Fruit fly (Drosophila melanogaster): ENCODE data around the gene ND-MNLL.
A peak's percentile ranks its signal among the peaks of the same experiment; 100 is the strongest.

The ND-MNLL gene

DNA sequence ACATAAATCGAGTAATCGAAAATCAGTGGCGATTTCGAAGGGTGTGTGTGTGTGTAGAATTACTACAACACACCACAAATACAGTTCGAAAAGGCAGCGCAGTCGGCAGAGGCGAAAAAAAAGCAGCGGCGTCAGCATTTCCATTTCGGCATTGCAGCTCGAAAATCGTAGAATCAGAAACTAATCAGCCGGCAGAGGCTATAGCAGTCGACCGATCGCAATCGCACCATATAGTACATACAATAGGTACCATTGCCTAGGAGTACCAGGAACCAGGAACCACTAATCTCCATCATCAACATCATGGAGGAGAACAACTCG, 15.4 kb upstream of the ND-MNLL start:
- no peak for TF ChIP-seq noc (tag; optimal IDR thresholded peaks at IDR 0.05)

DNA sequence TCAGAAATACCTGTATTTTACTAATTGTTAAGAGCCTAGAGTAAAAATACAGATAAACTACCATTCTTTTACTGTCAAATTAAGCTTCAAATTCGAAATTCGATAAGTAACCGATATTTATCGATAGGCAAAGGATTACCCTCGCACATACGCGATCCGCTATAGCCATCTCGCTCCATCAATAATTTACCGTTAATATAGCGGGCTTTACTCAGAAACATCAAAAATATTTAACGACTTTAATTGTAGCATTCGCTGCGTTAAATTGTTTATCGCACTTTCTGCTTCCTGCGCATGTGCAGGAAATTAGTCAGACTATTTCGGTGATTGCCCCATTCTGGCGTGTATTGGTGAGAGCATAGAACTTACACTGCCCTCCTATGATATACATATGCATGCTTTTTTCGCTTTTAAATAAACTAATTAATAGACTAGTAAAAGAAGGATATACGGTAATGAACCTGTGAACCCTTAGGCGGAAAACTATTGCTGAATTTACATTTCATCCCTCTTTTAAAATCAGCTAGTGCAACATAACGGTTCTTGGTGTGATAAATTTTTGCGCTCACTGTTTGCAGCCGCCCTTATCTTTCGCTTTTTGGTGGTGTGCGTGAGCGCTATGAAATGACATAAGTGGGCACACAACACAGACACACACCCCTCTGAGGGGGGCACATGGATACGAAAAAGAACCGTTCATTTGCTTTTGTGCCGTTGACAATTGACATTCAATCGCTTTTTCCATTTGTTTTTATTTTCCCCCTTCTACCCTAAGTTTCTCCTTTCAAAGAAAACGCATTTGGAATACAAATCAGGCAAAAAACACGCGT, 14.9 kb upstream of the ND-MNLL start, which contains the start of the genes dpr14 and spidey:
Gene dpr14 (minus strand): TSS at position 48 of the 830 bp plus-strand sequence.
Gene spidey (plus strand): TSS at position 693 of the 830 bp plus-strand sequence.
- TF ChIP-seq noc (tag; optimal IDR thresholded peaks at IDR 0.05) = peak; percentile 95

DNA sequence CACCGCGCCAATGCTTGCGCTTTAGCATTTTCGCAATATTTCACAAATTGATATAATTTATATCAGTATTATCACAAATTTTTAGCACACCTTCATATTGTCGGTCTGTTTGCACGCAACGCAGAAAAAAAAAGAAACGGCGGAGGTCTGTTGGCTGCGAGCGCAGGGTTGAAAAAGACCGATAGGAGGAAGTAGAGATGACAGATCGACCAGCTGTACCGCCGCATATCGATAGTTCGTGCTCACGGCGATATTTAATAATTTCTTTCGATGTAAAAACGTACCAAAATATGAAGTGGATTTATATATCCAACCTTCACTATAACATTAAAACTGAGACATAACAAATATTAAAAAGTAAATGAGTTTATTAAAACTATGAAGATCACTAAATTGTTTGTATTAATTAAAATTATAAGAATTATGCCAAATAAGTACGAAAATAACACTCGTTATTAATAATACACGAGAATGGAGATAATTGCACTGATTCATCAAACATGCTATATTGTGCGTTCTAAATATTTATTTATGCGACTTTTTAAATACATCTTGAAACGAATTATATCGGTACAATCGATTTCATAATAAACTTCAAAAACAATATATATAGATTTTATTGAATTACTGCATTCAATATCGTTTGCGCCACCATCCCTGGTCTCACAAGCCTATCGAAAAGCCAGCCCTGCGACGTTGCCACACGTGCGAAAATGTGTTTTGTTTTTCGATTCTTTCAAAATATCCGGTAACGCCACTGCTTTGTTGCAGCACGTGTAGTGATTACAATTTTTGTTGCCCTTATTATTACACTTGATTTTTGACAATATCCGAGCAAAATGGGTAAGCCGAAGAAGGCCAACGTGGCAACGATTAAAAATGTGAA, 7.8 kb upstream of the ND-MNLL start, which contains the start of the genes RpS6 and bys:
Gene RpS6 (minus strand): TSS at position 179 of the 886 bp plus-strand sequence.
Gene bys (plus strand): TSS at position 728 of the 886 bp plus-strand sequence.
- peak; percentile 17 for TF ChIP-seq noc (tag; optimal IDR thresholded peaks at IDR 0.05)

DNA sequence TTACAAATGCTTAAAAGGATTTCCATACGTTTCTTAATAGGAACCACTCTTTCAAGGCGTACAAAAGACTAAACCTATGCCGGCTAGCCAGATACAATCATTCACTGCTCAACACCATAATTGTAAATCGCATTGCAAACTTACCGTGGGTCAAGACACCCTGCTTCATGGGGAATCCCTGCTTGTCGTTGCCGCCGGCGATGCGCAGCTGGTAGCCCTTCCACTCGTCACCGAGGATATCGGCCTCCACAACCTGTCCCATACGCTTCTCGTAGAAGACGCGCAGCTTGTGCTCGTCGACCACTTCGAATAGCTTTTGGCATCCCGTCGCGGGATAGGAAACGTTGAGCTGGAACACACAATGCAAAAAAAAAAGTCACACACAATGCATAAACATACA, 7.1 kb upstream of the ND-MNLL start:
- TF ChIP-seq noc (tag; optimal IDR thresholded peaks at IDR 0.05) = no peak

DNA sequence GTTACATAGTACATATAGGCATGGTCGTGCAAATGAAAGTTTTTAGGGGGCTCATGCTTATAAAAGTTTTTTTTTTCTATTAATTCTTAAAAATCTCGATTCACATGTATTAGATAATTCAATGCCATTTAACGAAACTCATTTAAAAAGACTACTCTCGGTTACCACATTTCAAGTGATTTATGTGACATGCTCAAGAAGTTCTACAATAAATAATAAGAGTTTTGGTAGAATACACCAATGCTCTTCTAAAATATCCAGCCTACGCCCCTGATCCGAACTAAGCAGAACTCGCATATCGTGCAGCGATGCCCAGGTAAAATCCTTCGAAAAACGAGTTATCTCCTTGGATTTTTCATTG, 1.1 kb downstream of the ND-MNLL start:
- TF ChIP-seq noc (tag; optimal IDR thresholded peaks at IDR 0.05) = peak; percentile 3

DNA sequence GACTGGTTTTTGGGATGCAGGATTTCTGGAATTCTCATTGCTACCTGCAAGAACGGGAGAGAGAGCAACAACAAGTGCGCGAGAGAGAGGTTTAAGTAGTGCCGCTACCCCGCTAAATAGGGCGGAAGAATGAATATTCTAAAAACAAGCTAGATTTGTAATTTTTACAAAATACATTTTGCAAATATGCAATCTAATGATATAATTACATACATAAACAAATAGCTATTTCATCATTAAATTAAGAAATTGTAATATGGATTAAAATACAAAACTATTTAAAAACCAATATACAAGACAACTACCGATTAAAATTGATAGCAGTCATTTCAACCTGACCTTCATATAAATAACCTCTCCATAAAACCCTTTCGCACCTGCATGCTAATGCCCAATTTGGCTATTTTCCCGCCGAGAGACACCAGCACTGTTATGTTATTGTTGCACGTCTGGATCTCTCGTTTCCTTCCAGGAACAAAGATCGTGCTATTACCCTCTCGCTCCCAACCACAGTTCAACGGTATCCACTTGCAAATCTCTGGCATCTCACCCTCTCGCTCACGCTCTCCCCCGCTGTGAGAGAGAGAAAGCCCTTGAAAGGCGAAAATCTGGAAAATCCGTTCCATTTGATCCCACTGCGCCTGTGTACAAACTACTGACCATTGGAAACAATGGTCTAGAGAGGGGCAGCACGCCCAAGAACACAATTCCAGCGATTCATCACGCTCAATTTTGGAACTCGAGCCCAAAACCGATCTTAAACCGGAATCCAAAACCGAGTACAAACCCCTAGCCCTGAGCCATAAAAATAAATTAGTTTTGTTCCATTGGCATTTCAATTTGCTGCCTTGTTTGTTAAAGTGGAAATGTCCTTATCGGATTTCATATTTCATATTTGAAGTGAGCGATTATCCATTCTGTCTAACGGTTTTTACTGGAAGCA, 1.7 kb downstream of the ND-MNLL start, which contains the start of gene Nek2:
Gene Nek2 (minus strand): TSS at position 51 of the 943 bp plus-strand sequence.
- TF ChIP-seq noc (tag; optimal IDR thresholded peaks at IDR 0.05) = no peak

DNA sequence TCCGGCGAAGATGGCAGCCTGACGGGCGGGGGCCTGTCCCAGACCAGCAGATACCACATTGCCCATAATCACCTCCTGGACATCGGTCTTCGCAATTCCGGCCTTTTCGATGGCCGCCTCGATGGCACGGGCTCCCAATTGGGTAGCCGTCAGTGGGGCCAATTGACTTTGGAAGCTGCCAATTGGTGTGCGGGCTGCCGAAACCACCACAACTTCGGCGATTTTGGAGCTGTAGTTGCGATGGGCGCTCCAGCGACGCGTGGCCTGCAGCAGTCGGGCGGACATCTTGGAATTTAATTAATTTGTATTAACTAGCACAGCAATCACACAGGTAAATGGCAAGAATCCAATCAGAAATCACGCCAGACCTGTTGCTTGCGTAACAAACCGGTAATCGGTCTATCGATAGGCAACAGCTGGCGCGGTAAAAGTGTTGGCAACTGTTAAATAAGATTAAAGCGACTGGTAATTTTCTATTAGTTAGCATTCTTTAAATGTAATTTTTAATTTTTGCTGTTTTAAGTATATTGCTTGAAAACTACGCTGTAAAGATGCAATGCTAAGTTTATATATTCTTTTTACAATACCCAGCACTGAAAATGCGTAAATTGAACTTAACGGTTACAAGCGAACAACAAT, 5.1 kb downstream of the ND-MNLL start, which contains the start of gene Acat1:
Gene Acat1 (minus strand): TSS at position 400 of the 639 bp plus-strand sequence.
- TF ChIP-seq noc (tag; optimal IDR thresholded peaks at IDR 0.05) = peak; percentile 71

DNA sequence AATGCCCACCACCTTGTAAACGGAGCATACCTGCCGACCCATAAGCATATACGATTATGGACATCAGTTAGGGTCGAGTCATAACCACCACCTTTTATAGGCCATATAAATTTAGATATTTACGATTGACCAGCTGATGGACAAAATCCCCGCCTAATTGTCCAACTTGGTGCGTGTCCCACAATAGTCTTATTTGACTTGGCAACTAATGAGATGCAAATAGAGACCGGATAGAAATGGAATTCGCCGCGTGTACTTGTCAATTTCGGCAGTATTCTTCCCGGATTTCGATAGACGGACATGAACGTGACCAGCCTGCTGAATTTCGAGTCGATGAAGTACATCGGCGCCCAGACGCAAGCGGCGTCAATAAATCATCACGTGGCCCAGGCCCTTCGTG, 9.2 kb downstream of the ND-MNLL start, which contains the start of gene Ir7g:
Gene Ir7g (plus strand): TSS at position 301 of the 400 bp plus-strand sequence.
- TF ChIP-seq noc (tag; optimal IDR thresholded peaks at IDR 0.05) = no peak

DNA sequence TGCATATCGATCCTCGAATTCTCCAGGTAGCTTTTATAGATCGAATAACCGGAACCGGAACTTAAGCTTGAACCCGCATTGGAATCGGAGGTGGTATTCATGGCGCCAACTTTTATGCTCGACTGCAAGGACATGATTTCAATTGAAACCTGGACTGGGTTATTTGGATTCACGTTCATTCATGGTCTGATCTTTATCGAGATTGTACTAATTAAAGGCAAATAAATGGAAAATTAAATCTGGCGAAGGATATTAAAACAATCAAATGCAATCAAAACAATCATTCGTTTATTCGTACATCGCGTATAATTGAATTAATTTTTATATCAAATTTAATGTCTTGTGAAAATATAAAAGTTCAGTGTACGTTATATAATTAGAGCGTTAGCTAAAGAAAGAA, 9.7 kb downstream of the ND-MNLL start, which contains the start of gene Ir7f:
Gene Ir7f (minus strand): TSS at position 101 of the 400 bp plus-strand sequence.
- no peak for TF ChIP-seq noc (tag; optimal IDR thresholded peaks at IDR 0.05)

DNA sequence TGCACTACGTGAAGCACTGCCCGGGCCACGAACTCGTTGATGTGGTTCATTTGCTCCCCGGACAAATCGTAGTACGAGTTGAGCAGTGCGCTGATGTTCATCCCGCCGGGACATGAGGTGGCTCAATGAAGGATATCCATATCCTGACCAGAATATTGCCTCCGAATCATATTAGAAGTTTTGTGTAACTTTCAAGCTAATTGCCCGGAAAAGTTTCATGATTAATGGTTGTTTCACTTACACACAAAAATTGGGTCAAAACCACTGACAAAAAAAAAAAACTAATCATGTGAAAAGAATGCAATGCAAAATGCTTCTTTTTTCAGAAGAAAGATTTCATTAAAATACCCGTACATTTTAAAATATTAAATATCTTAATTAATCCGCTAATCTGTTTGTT, 12.0 kb downstream of the ND-MNLL start, which contains the start of gene Ir7e:
Gene Ir7e (minus strand): TSS at position 101 of the 400 bp plus-strand sequence.
- no peak for TF ChIP-seq noc (tag; optimal IDR thresholded peaks at IDR 0.05)

DNA sequence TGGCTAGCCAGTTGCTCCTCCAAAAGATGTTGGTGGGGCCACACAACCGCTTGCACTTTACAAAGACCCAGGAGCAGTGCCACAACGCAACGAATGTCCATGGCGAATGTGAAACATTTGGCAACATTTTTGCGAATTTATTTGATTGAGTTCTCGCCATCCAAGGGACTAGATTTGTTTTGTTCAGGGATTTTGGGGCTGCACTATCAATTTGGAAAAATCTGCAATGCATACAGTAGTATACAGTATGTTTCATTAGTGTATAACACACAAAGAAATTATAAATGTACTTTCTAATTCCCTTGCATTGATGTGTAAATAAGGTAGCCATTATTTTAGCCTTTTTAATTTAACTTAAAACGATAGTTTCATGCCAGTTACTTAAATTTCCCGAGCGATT, 14.9 kb downstream of the ND-MNLL start, which contains the start of gene Ir7d:
Gene Ir7d (minus strand): TSS at position 101 of the 400 bp plus-strand sequence.
- TF ChIP-seq noc (tag; optimal IDR thresholded peaks at IDR 0.05) = no peak

DNA sequence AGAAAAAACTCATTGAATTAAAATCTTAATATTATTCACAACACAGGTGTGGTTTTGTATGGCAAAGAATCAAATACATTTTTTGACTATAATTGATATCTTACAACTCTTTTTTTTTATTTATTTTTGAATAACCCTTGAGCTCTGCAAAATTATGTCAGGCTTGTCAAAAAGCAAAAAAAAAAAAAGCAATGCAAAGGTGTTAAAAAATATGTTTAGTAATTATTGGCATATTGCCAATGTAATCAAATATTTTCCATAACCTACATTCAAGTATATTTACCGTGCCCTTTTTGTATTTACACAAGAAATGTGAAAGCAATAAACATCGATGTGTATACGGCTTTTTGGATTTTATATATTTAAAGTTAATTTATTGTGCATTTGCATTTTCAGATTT, 19.5 kb downstream of the ND-MNLL start, which contains the start of gene Ir7c:
Gene Ir7c (plus strand): TSS at position 301 of the 400 bp plus-strand sequence.
- no peak for TF ChIP-seq noc (tag; optimal IDR thresholded peaks at IDR 0.05)

DNA sequence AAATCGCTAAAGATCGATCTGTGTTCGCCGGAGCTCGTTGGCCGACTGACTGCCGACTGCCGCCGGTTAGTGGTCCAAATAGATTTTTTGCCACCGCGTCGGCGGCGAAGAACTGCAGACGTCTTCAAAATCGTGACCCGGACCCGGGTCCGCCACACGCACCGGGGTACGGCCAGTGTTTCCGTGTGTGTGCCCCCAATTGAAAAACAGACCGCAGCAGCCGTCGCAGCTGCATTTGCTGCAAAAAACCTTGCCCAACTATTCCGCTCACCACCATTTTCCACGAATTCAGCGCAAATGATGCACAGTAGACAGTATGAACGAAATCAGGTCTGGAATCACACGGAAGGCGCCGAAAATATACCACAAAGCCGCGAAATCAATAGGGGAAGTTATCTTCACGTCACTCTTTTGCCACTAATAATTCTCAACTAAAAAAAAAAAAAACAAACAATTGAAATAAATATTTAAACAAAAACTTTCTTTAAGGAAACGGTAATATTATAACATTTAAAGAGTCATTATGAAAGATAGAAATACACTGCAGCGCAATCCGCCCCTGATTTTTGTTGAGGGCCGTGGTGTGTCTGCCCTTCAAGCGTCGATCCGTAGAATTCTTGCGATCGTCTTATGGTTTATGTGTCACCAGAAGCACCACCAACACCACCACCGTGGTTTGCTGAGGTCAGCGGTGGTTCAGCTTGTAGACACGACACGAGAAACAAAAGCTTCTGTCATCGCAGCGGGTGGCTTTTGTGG, 20.2 kb downstream of the ND-MNLL start, which contains the start of gene dec:
Gene dec (minus strand): TSS at position 51 of the 759 bp plus-strand sequence.
- no peak for TF ChIP-seq noc (tag; optimal IDR thresholded peaks at IDR 0.05)
